Fruit fly (Drosophila melanogaster) whole organism, embryonic: ENCODE measurements around the gene Iyd.
A peak's percentile ranks its signal among the peaks of the same experiment; 100 is the strongest.

Experiments
- Bdp1 ChIP-seq: fragments of 200-800 bp; sonication (Bioruptor generic); optimal IDR thresholded peaks from 3 replicates; lab custom pipeline; 2016; ENCODE audit warnings: missing biosample characterization, missing genetic modification characterization
- C15 ChIP-seq: fragments of 200-800 bp; sonication (Bioruptor generic); IDR thresholded peaks from 3 replicates; pipeline ENCODE4 v1.3.6; 2022; ENCODE audit warnings: missing biosample characterization, missing genetic modification characterization
- CG1024 ChIP-seq: fragments of 200-800 bp; sonication (Bioruptor generic); IDR thresholded peaks from 2 replicates; pipeline ENCODE4 v1.3.6; 2022; ENCODE audit warnings: missing biosample characterization, missing genetic modification characterization
- CG10274 ChIP-seq: fragments of 200-800 bp; sonication (Bioruptor generic); optimal IDR thresholded peaks from 3 replicates; lab custom pipeline; 2017; ENCODE audit warnings: missing biosample characterization, mild to moderate bottlenecking, missing genetic modification characterization
- CG10321 ChIP-seq: fragments of 200-800 bp; sonication (Bioruptor generic); IDR thresholded peaks from 2 replicates; pipeline ENCODE4 v1.3.6; 2022; ENCODE audit warnings: missing biosample characterization, missing genetic modification characterization
- CG10565 ChIP-seq: fragments of 200-800 bp; sonication (Bioruptor generic); optimal IDR thresholded peaks from 3 replicates; lab custom pipeline; 2016; ENCODE audit warnings: missing biosample characterization, mild to moderate bottlenecking, missing genetic modification characterization
- CG11560 ChIP-seq: fragments of 200-800 bp; sonication (Bioruptor generic); IDR thresholded peaks from 3 replicates; pipeline ENCODE4 v1.3.6; 2022; ENCODE audit warnings: missing biosample characterization, missing genetic modification characterization
- CG12219 ChIP-seq: fragments of 200-800 bp; sonication (Bioruptor generic); optimal IDR thresholded peaks from 3 replicates; lab custom pipeline; 2018; ENCODE audit warnings: missing biosample characterization, mild to moderate bottlenecking, missing genetic modification characterization
- CG12236 ChIP-seq: fragments of 200-800 bp; sonication (Bioruptor generic); optimal IDR thresholded peaks from 2 replicates; lab custom pipeline; 2016; ENCODE audit warnings: missing biosample characterization, missing genetic modification characterization
- CG12744 ChIP-seq: fragments of 200-800 bp; sonication (Bioruptor generic); optimal IDR thresholded peaks from 2 replicates; lab custom pipeline; 2016; ENCODE audit warnings: missing biosample characterization, missing genetic modification characterization
- CG13624 ChIP-seq: fragments of 200-800 bp; sonication (Bioruptor generic); optimal IDR thresholded peaks from 2 replicates; lab custom pipeline; 2016; ENCODE audit warnings: missing biosample characterization, missing genetic modification characterization
- CG13894 ChIP-seq: fragments of 200-800 bp; sonication (Bioruptor generic); optimal IDR thresholded peaks from 3 replicates; lab custom pipeline; 2018; ENCODE audit warnings: missing biosample characterization, mild to moderate bottlenecking, missing genetic modification characterization, moderate library complexity
- CG1647 ChIP-seq: fragments of 200-800 bp; sonication (Bioruptor generic); optimal IDR thresholded peaks from 3 replicates; lab custom pipeline; 2016; ENCODE audit warnings: missing biosample characterization, missing genetic modification characterization
- CG17612 ChIP-seq: fragments of 200-800 bp; sonication (Bioruptor generic); IDR thresholded peaks from 2 replicates; pipeline ENCODE4 v1.3.6; 2022; ENCODE audit warnings: missing biosample characterization, missing genetic modification characterization
- CG1792 ChIP-seq: fragments of 200-800 bp; sonication (Bioruptor generic); optimal IDR thresholded peaks from 2 replicates; lab custom pipeline; 2016; ENCODE audit warnings: missing biosample characterization, missing genetic modification characterization
- CG18619 ChIP-seq: fragments of 200-800 bp; sonication (Bioruptor generic); optimal IDR thresholded peaks from 3 replicates; lab custom pipeline; 2017; ENCODE audit warnings: missing biosample characterization, mild to moderate bottlenecking, missing genetic modification characterization
- CG31224 ChIP-seq: fragments of 200-800 bp; sonication (Bioruptor generic); IDR thresholded peaks from 2 replicates; pipeline ENCODE4 v1.3.6; 2022; ENCODE audit warnings: missing biosample characterization, missing genetic modification characterization
- CG31388 ChIP-seq: fragments of 200-800 bp; sonication (Bioruptor generic); optimal IDR thresholded peaks from 2 replicates; lab custom pipeline; 2016; ENCODE audit warnings: missing biosample characterization, missing genetic modification characterization
- CG3407 ChIP-seq: fragments of 200-800 bp; sonication (Bioruptor generic); optimal IDR thresholded peaks from 2 replicates; lab custom pipeline; 2018; ENCODE audit warnings: missing biosample characterization, mild to moderate bottlenecking, missing genetic modification characterization
- CG4404 ChIP-seq: fragments of 200-800 bp; sonication (Bioruptor generic); IDR thresholded peaks from 2 replicates; pipeline ENCODE4 v1.3.6; 2022; ENCODE audit warnings: missing biosample characterization, missing genetic modification characterization
- CG4424 ChIP-seq: fragments of 200-800 bp; sonication (Bioruptor generic); optimal IDR thresholded peaks from 3 replicates; lab custom pipeline; 2016; ENCODE audit warnings: missing biosample characterization, missing genetic modification characterization
- CG7271 ChIP-seq: fragments of 200-800 bp; sonication (Bioruptor generic); optimal IDR thresholded peaks from 2 replicates; lab custom pipeline; 2018; ENCODE audit warnings: missing biosample characterization, mild to moderate bottlenecking, missing genetic modification characterization, moderate library complexity
- CG8089 ChIP-seq: fragments of 200-800 bp; sonication (Bioruptor generic); optimal IDR thresholded peaks from 3 replicates; lab custom pipeline; 2016; ENCODE audit warnings: missing biosample characterization, missing genetic modification characterization
- CG8281 ChIP-seq: fragments of 200-800 bp; sonication (Bioruptor generic); optimal IDR thresholded peaks from 2 replicates; lab custom pipeline; 2018; ENCODE audit warnings: missing biosample characterization, mild to moderate bottlenecking, missing genetic modification characterization, moderate library complexity
- CG8478 ChIP-seq: fragments of >200 bp; optimal IDR thresholded peaks from 2 replicates; lab custom pipeline; 2018
- CHES-1-like ChIP-seq: fragments of 200-800 bp; sonication (Bioruptor generic); optimal IDR thresholded peaks from 2 replicates; lab custom pipeline; 2016; ENCODE audit warnings: missing biosample characterization, missing genetic modification characterization
- Dfd ChIP-seq, 2 experiments: fragments of >200 bp; optimal IDR thresholded peaks; 2 replicates each; lab custom pipeline; 2017; ENCODE audit warnings: missing biosample characterization in 2 of 2, missing genetic modification characterization in 2 of 2
- Eip74EF ChIP-seq, 2 experiments: fragments of 200-800 bp in 1 of 2; fragments of >200 bp in 1 of 2; sonication (Bioruptor generic) in 1 of 2; optimal IDR thresholded peaks; 2 replicates each; lab custom pipeline; 2017 to 2019; ENCODE audit warnings: missing biosample characterization in 2 of 2, missing genetic modification characterization in 2 of 2, mild to moderate bottlenecking in 1 of 2, moderate library complexity in 1 of 2
- Hmx ChIP-seq: fragments of 200-800 bp; sonication (Bioruptor generic); optimal IDR thresholded peaks from 2 replicates; lab custom pipeline; 2016; ENCODE audit warnings: missing biosample characterization, missing genetic modification characterization
- MESR4 ChIP-seq: fragments of 200-800 bp; sonication (Bioruptor generic); optimal IDR thresholded peaks from 2 replicates; lab custom pipeline; 2018; ENCODE audit warnings: missing biosample characterization, mild to moderate bottlenecking, missing genetic modification characterization, moderate library complexity
- Mrtf ChIP-seq: fragments of 200-800 bp; sonication (Bioruptor generic); IDR thresholded peaks from 3 replicates; pipeline ENCODE4 v1.3.6; 2022; ENCODE audit warnings: missing biosample characterization, missing genetic modification characterization
- NK7.1 ChIP-seq: fragments of 200-800 bp; sonication (Bioruptor generic); optimal IDR thresholded peaks from 3 replicates; lab custom pipeline; 2016; ENCODE audit warnings: missing biosample characterization, missing genetic modification characterization
- Neu2 ChIP-seq: fragments of 200-800 bp; sonication (Bioruptor generic); optimal IDR thresholded peaks from 3 replicates; lab custom pipeline; 2016; ENCODE audit warnings: missing biosample characterization, missing genetic modification characterization, borderline replicate concordance
- Ravus ChIP-seq: fragments of 200-800 bp; sonication (Bioruptor generic); IDR thresholded peaks from 2 replicates; pipeline ENCODE4 v1.3.6; 2022; ENCODE audit warnings: missing biosample characterization, missing genetic modification characterization
- chif ChIP-seq, 2 experiments: fragments of 200-800 bp; sonication (Bioruptor generic); optimal IDR thresholded peaks; 3 replicates each; lab custom pipeline; 2016; ENCODE audit warnings: missing biosample characterization in 2 of 2, missing genetic modification characterization in 2 of 2
- dan ChIP-seq: fragments of 200-800 bp; sonication (Bioruptor generic); IDR thresholded peaks from 2 replicates; pipeline ENCODE4 v1.3.6; 2022; ENCODE audit warnings: missing biosample characterization, missing genetic modification characterization
- gcm2 ChIP-seq: fragments of 200-800 bp; sonication (Bioruptor generic); optimal IDR thresholded peaks from 2 replicates; lab custom pipeline; 2016; ENCODE audit warnings: missing biosample characterization, missing genetic modification characterization
- gfzf ChIP-seq: fragments of 200-800 bp; sonication (Bioruptor generic); optimal IDR thresholded peaks from 2 replicates; lab custom pipeline; 2016; ENCODE audit warnings: missing biosample characterization, mild to moderate bottlenecking, missing genetic modification characterization, moderate library complexity
- grn ChIP-seq: fragments of 200-800 bp; sonication (Bioruptor generic); optimal IDR thresholded peaks from 3 replicates; lab custom pipeline; 2017; ENCODE audit warnings: missing biosample characterization, missing genetic modification characterization
- gt ChIP-seq: fragments of 200-800 bp; sonication (Bioruptor generic); IDR thresholded peaks from 2 replicates; pipeline ENCODE4 v1.3.6; 2022; ENCODE audit warnings: missing biosample characterization, missing genetic modification characterization
- h ChIP-seq: fragments of >200 bp; optimal IDR thresholded peaks from 2 replicates; lab custom pipeline; 2017
- hth ChIP-seq: fragments of >200 bp; optimal IDR thresholded peaks from 2 replicates; lab custom pipeline; 2017; ENCODE audit warnings: inconsistent platforms
- jing ChIP-seq: fragments of 200-800 bp; sonication (Bioruptor generic); optimal IDR thresholded peaks from 2 replicates; lab custom pipeline; 2018; ENCODE audit warnings: missing biosample characterization, mild to moderate bottlenecking, missing genetic modification characterization
- lilli ChIP-seq: fragments of 200-800 bp; sonication (Bioruptor generic); optimal IDR thresholded peaks from 3 replicates; lab custom pipeline; 2016; ENCODE audit warnings: missing biosample characterization, missing genetic modification characterization
- mam ChIP-seq: fragments of 200-800 bp; sonication (Bioruptor generic); optimal IDR thresholded peaks from 3 replicates; lab custom pipeline; 2016; ENCODE audit warnings: missing biosample characterization, missing genetic modification characterization
- ranshi ChIP-seq: fragments of 200-800 bp; sonication (Bioruptor generic); IDR thresholded peaks from 2 replicates; pipeline ENCODE4 v1.3.6; 2022; ENCODE audit warnings: missing biosample characterization, missing genetic modification characterization
- sc ChIP-seq, 3 experiments: fragments of >200 bp in 2 of 3; fragments of 200-800 bp in 1 of 3; sonication (Bioruptor generic) in 1 of 3; optimal IDR thresholded peaks; 2 replicates in 2 of 3; 3 replicates in 1 of 3; lab custom pipeline; 2017; ENCODE audit warnings: mild to moderate bottlenecking in 1 of 3, missing biosample characterization in 1 of 3, missing genetic modification characterization in 1 of 3, missing genetic modification reagents in 1 of 3
- schlank ChIP-seq: fragments of 200-800 bp; sonication (Bioruptor generic); optimal IDR thresholded peaks from 2 replicates; lab custom pipeline; 2018; ENCODE audit warnings: missing biosample characterization, mild to moderate bottlenecking, missing genetic modification characterization
- seq ChIP-seq: fragments of 200-800 bp; sonication (Bioruptor generic); IDR thresholded peaks from 2 replicates; pipeline ENCODE4 v1.3.6; 2022; ENCODE audit warnings: missing biosample characterization, missing genetic modification characterization
- tap ChIP-seq: fragments of 200-800 bp; optimal IDR thresholded peaks from 3 replicates; lab custom pipeline; 2019; ENCODE audit warnings: missing biosample characterization, mild to moderate bottlenecking, missing genetic modification characterization, moderate library complexity
- tup ChIP-seq: fragments of 200-800 bp; sonication (Bioruptor generic); optimal IDR thresholded peaks from 2 replicates; lab custom pipeline; 2016; ENCODE audit warnings: missing biosample characterization, mild to moderate bottlenecking, missing genetic modification characterization, moderate library complexity
- zen2 ChIP-seq: fragments of 200-800 bp; sonication (Bioruptor generic); IDR thresholded peaks from 3 replicates; pipeline ENCODE4 v1.3.6; 2022; ENCODE audit warnings: missing biosample characterization, missing genetic modification characterization; ENCODE audit not compliant: partially characterized antibody

The Iyd gene

dm6 chr3L:11064689-11065088 is 31.4 kb downstream of the Iyd start, which contains the start of the genes CG32075, CG45101 and SuUR (continued):
- TF ChIP-seq schlank (tag; lab: Kevin White, UChicago) (peak; percentile 25), jing (GFP tag; lab: Kevin White, UChicago) (peak; percentile 67), CG13624 (GFP tag; lab: Kevin White, UChicago) (peak; percentile 93), hth (lab: Kevin White, UChicago) (no peak), CG4424 (GFP tag; lab: Kevin White, UChicago) (peak; percentile 92), CG11560 (tag; lab: Robert Waterston, UW) (peak; percentile 61; the same call in 1 of the 3 replicates), h (lab: Kevin White, UChicago) (no peak), CG3407 (peak; percentile 64), CG1647 (GFP tag; lab: Kevin White, UChicago) (peak; percentile 76), MESR4 (peak; percentile 57), CG31224 (GFP tag; lab: Robert Waterston, UW) (peak; percentile 74), dan (GFP tag; lab: Robert Waterston, UW) (peak; percentile 55; the same call in 1 of the 2 replicates), gcm2 (GFP tag; lab: Kevin White, UChicago) (peak; percentile 81), CG12219 (GFP tag; lab: Kevin White, UChicago) (peak; percentile 57), ranshi (peak; percentile 86), tap (tag; lab: Kevin White, UChicago) (peak; percentile 61), CG10274 (GFP tag; lab: Kevin White, UChicago) (peak; percentile 37), CG12744 (GFP tag; lab: Kevin White, UChicago) (peak; percentile 89), CG7271 (tag; lab: Kevin White, UChicago) (peak; percentile 58), CG18619 (GFP tag; lab: Kevin White, UChicago) (peak; percentile 78), tup (peak; percentile 75), sc (optimal IDR thresholded peaks at IDR 0.05; lab: Kevin White, UChicago) (no peak), sc (GFP tag; optimal IDR thresholded peaks at IDR 0.05; lab: Kevin White, UChicago) (peak; percentile 63), Neu2 (GFP tag; lab: Kevin White, UChicago) (no peak), CG12236 (GFP tag; lab: Kevin White, UChicago) (peak; percentile 64), CG4404 (GFP tag; lab: Robert Waterston, UW) (peak; percentile 77), CG8089 (GFP tag; lab: Kevin White, UChicago) (peak; percentile 75), CG10565 (GFP tag; lab: Kevin White, UChicago) (no peak), zen2 (no peak), Eip74EF (GFP tag; optimal IDR thresholded peaks at IDR 0.05; lab: Kevin White, UChicago) (peak in 1 of 2 experiments; percentile 35), grn (GFP tag; lab: Kevin White, UChicago) (peak; percentile 24), gfzf (GFP tag; lab: Kevin White, UChicago) (peak; percentile 5), CG8281 (tag; lab: Kevin White, UChicago) (peak; percentile 38), Dfd (GFP tag; optimal IDR thresholded peaks at IDR 0.05; lab: Kevin White, UChicago) (no peak), CG1792 (GFP tag; lab: Kevin White, UChicago) (peak; percentile 69), CG10321 (GFP tag; lab: Robert Waterston, UW) (no peak), mam (peak; percentile 92), seq (GFP tag; lab: Robert Waterston, UW) (peak; percentile 79), NK7.1 (peak; percentile 70), CHES-1-like (GFP tag; lab: Kevin White, UChicago) (peak; percentile 92), Ravus (peak; percentile 58), chif (GFP tag; optimal IDR thresholded peaks at IDR 0.05; lab: Kevin White, UChicago) (peak; percentile 89 to 94), CG1024 (GFP tag; lab: Robert Waterston, UW) (peak; percentile 79), Mrtf (GFP tag; lab: Robert Waterston, UW) (peak; percentile 70; the same call in 1 of the 3 replicates), gt (GFP tag; lab: Robert Waterston, UW) (peak; percentile 75; the same call in 1 of the 2 replicates), CG31388 (GFP tag; lab: Kevin White, UChicago) (peak; percentile 39), lilli (GFP tag; lab: Kevin White, UChicago) (peak; percentile 95), CG17612 (GFP tag; lab: Robert Waterston, UW) (peak; percentile 59; the same call in 1 of the 2 replicates), Bdp1 (GFP tag; lab: Kevin White, UChicago) (peak; percentile 79), C15 (GFP tag; lab: Robert Waterston, UW) (peak; percentile 86), CG8478 (no peak), CG13894 (no peak), Hmx (GFP tag; lab: Kevin White, UChicago) (peak; percentile 67)
